Worm (Caenorhabditis elegans) whole organism, L3 larva: ENCODE data around the gene pals-32.

Experiments used
- ceh-82 ChIP-seq: fragments of 150-350 bp; optimal IDR thresholded peaks from 2 replicates; lab custom pipeline; 2014; ENCODE audit warnings: missing biosample characterization, missing genetic modification characterization
- nhr-12 ChIP-seq: fragments of 150-350 bp; optimal IDR thresholded peaks from 2 replicates; lab custom pipeline; 2014; ENCODE audit warnings: missing biosample characterization, missing genetic modification characterization
- nhr-23 ChIP-seq: fragments of 150-350 bp; optimal IDR thresholded peaks from 2 replicates; lab custom pipeline; 2014; ENCODE audit warnings: missing biosample characterization, missing genetic modification reagents, missing genetic modification characterization
- nhr-237 ChIP-seq: fragments of 150-350 bp; optimal IDR thresholded peaks from 2 replicates; lab custom pipeline; 2014; ENCODE audit warnings: missing biosample characterization, missing genetic modification characterization

DNA sequence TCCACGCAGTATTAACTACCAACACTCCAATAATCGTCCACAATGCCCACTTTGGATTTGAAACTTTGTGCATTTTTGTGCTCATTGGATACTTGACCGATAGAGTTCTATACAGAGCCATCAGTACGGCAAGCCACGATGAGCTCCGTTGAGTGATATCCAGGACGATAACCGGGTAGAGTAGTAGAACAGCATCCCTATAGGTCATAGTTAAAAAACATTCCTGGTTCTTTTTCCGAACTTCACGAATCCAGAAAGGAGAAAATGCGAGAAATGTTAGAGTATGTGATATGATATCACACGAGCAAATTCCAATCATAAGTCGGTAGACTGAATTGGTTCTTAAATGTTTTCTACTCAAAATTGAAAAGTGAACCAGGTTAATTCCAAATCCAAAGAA, 8.1 kb upstream of the pals-32 start:
- TF ChIP-seq nhr-23 (tag; lab: Kevin White, UChicago): no peak
- TF ChIP-seq ceh-82 (tag; lab: Kevin White, UChicago): no peak
- TF ChIP-seq nhr-12 (tag; lab: Kevin White, UChicago): no peak
- no peak for TF ChIP-seq nhr-237
